Fruit fly (Drosophila melanogaster): ENCODE results near the gene Hsc70-1.

DNA sequence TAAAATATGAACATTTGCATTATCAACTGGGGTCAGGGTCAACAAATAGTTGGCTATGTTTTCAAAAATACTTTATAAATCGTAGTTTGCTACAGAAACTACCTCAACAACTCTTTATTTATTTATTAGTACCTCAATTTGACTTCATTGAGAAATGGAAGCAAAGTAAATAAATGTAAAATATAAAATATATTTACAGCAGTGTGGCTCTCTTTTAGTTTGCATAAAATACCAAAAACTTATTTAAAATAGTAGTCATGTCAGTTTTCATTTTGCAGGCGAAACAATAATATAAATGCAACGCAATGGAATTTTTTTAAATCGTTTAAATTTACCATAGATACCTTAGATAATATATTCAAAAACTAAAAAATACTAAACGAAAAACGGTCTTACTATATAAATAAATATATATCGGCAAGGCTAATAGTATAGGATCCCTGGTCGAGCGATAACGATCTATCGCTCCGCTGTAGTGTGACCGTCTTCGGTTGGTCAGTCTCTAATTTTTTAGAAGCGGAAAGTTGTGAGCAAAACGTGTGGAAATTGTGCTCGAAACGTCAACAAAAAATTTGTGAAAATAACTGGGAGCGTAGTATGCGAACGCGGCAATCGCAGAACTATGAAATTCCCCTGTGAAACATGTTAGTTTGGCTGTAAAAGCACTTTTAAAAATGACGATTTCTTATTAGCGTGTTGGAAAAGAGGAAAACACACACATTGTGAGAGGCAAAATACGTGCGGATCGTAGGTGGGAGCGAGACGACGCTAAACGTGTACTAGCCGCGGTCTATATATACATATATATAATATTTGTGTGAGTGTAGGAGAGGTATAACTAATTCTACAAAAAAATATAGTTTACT, 28.0 kb downstream of the Hsc70-1 start, which contains the start of the genes Nprl3 and upSET:
- no peak for TF ChIP-seq CG3995 (GFP tag; optimal IDR thresholded peaks at IDR 0.05)
- TF ChIP-seq slp2 (GFP tag; optimal IDR thresholded peaks at IDR 0.05) = no peak
- no peak for TF ChIP-seq CG13424 (tag; optimal IDR thresholded peaks at IDR 0.05)
- TF ChIP-seq CG6689 (GFP tag; IDR thresholded peaks at IDR 0.05) = no peak
- TF ChIP-seq zf30C (GFP tag; optimal IDR thresholded peaks at IDR 0.05) = no peak
- TF ChIP-seq Bgb (GFP tag; IDR thresholded peaks at IDR 0.05; ENCODE audit: partially characterized antibody) = peak; percentile 91
- TF ChIP-seq CG14050 (GFP tag; IDR thresholded peaks at IDR 0.05) = no peak
- TF ChIP-seq CG12236 (GFP tag; optimal IDR thresholded peaks at IDR 0.05) = no peak
- no peak for TF ChIP-seq CG5953 (GFP tag; IDR thresholded peaks at IDR 0.05)

Data from whole organism, embryonic.